Worm (Caenorhabditis elegans) whole organism, late embryonic: Measurements from ENCODE around the gene tin-9.2.

ENCODE experiments used
- C08G9.2 ChIP-seq: sonication (generic microtip); optimal IDR thresholded peaks from 2 replicates; lab custom pipeline; 2016; ENCODE audit warnings: mild to moderate bottlenecking, missing genetic modification characterization, moderate library complexity, missing compliant biosample characterization
- C38D4.7 ChIP-seq: fragments of 200-800 bp; sonication (Bioruptor generic); optimal IDR thresholded peaks from 2 replicates; lab custom pipeline; 2018; ENCODE audit warnings: mild to moderate bottlenecking, missing genetic modification characterization, moderate library complexity, missing compliant biosample characterization
- F13H6.1 ChIP-seq: sonication (generic microtip); optimal IDR thresholded peaks from 2 replicates; lab custom pipeline; 2016; ENCODE audit warnings: missing genetic modification characterization, missing compliant biosample characterization
- K02D7.2 ChIP-seq: sonication (generic microtip); optimal IDR thresholded peaks from 2 replicates; lab custom pipeline; 2017; ENCODE audit warnings: mild to moderate bottlenecking, missing genetic modification characterization, missing compliant biosample characterization
- Y22D7AL.16 ChIP-seq: sonication (generic microtip); optimal IDR thresholded peaks from 2 replicates; lab custom pipeline; 2016; ENCODE audit warnings: missing genetic modification characterization, missing compliant biosample characterization
- ahr-1 ChIP-seq: sonication (generic microtip); optimal IDR thresholded peaks from 2 replicates; lab custom pipeline; 2016; ENCODE audit warnings: missing genetic modification characterization, missing compliant biosample characterization
- ceh-14 ChIP-seq: sonication (generic microtip); optimal IDR thresholded peaks from 2 replicates; lab custom pipeline; 2016; ENCODE audit warnings: missing genotype, missing genetic modification characterization, missing compliant biosample characterization
- ceh-18 ChIP-seq: sonication (generic microtip); optimal IDR thresholded peaks from 2 replicates; lab custom pipeline; 2016; ENCODE audit warnings: missing genetic modification characterization, missing compliant biosample characterization
- ceh-2 ChIP-seq: sonication (generic microtip); optimal IDR thresholded peaks from 2 replicates; lab custom pipeline; 2016; ENCODE audit warnings: missing genotype, missing genetic modification characterization, missing compliant biosample characterization
- ceh-22 ChIP-seq: sonication (generic microtip); optimal IDR thresholded peaks from 2 replicates; lab custom pipeline; 2017; ENCODE audit warnings: missing biosample characterization, missing genetic modification characterization
- ceh-31 ChIP-seq: sonication (generic microtip); optimal IDR thresholded peaks from 2 replicates; lab custom pipeline; 2016; ENCODE audit warnings: missing genetic modification characterization, missing compliant biosample characterization
- ceh-34 ChIP-seq: sonication (generic microtip); optimal IDR thresholded peaks from 2 replicates; lab custom pipeline; 2016; ENCODE audit warnings: mild to moderate bottlenecking, missing genetic modification characterization, missing compliant biosample characterization
- ceh-48 ChIP-seq: sonication (generic microtip); optimal IDR thresholded peaks from 2 replicates; lab custom pipeline; 2016; ENCODE audit warnings: missing genetic modification characterization, inconsistent platforms, missing compliant biosample characterization
- ceh-6 ChIP-seq: fragments of 200-800 bp; sonication (Bioruptor generic); optimal IDR thresholded peaks from 2 replicates; lab custom pipeline; 2018; ENCODE audit warnings: mild to moderate bottlenecking, missing genetic modification characterization, missing compliant biosample characterization
- dmd-4 ChIP-seq: sonication (generic microtip); optimal IDR thresholded peaks from 2 replicates; lab custom pipeline; 2016; ENCODE audit warnings: borderline replicate concordance, missing genetic modification characterization, missing compliant biosample characterization
- dve-1 ChIP-seq: sonication (generic microtip); optimal IDR thresholded peaks from 2 replicates; lab custom pipeline; 2017; ENCODE audit warnings: antibody characterized with exemption, mild to moderate bottlenecking, missing genetic modification characterization, missing compliant biosample characterization
- eyg-1 ChIP-seq: sonication (generic microtip); optimal IDR thresholded peaks from 2 replicates; lab custom pipeline; 2016; ENCODE audit warnings: missing genotype, missing genetic modification characterization, missing compliant biosample characterization
- fax-1 ChIP-seq: sonication (generic microtip); optimal IDR thresholded peaks from 2 replicates; lab custom pipeline; 2016; ENCODE audit warnings: missing genotype, missing genetic modification characterization, missing compliant biosample characterization
- fkh-10 ChIP-seq: fragments of 150-350 bp; optimal IDR thresholded peaks from 2 replicates; lab custom pipeline; 2014; ENCODE audit warnings: missing biosample characterization, missing genetic modification reagents, missing genetic modification characterization
- fkh-6 ChIP-seq: sonication (generic microtip); optimal IDR thresholded peaks from 2 replicates; lab custom pipeline; 2016; ENCODE audit warnings: missing genetic modification characterization, missing compliant biosample characterization
- hlh-13 ChIP-seq: fragments of 200-800 bp; sonication (Bioruptor generic); optimal IDR thresholded peaks from 2 replicates; lab custom pipeline; 2018; ENCODE audit warnings: mild to moderate bottlenecking, missing genetic modification characterization, missing compliant biosample characterization
- hlh-6 ChIP-seq: sonication (generic microtip); optimal IDR thresholded peaks from 2 replicates; lab custom pipeline; 2016; ENCODE audit warnings: missing genotype, missing genetic modification characterization, missing compliant biosample characterization
- hlh-8 ChIP-seq: sonication (generic microtip); optimal IDR thresholded peaks from 2 replicates; lab custom pipeline; 2016; ENCODE audit warnings: missing genotype, missing genetic modification characterization, missing compliant biosample characterization
- nfya-1 ChIP-seq: sonication (generic microtip); optimal IDR thresholded peaks from 2 replicates; lab custom pipeline; 2017; ENCODE audit warnings: missing genetic modification characterization, mild to moderate bottlenecking, missing compliant biosample characterization, antibody characterized with exemption, moderate library complexity
- nhr-11 ChIP-seq: fragments of 150-350 bp; optimal IDR thresholded peaks from 2 replicates; lab custom pipeline; 2014; ENCODE audit warnings: missing biosample characterization, missing genetic modification characterization
- odd-2 ChIP-seq: sonication (generic microtip); optimal IDR thresholded peaks from 2 replicates; lab custom pipeline; 2017; ENCODE audit warnings: antibody characterized with exemption, mild to moderate bottlenecking, missing genetic modification characterization, missing compliant biosample characterization
- pag-3 ChIP-seq: sonication (generic microtip); optimal IDR thresholded peaks from 2 replicates; lab custom pipeline; 2016; ENCODE audit warnings: missing compliant biosample characterization, missing genetic modification characterization, borderline replicate concordance
- pax-1 ChIP-seq: fragments of 150-350 bp; optimal IDR thresholded peaks from 2 replicates; lab custom pipeline; 2014; ENCODE audit warnings: missing biosample characterization, missing genetic modification characterization
- pha-4 ChIP-seq: fragments of 150-350 bp; optimal IDR thresholded peaks from 2 replicates; lab custom pipeline; 2018; ENCODE audit warnings: missing biosample characterization, missing genetic modification reagents, missing genetic modification characterization
- sdc-2 ChIP-seq: sonication (generic microtip); optimal IDR thresholded peaks from 2 replicates; lab custom pipeline; 2016; ENCODE audit warnings: missing genotype, missing genetic modification characterization, missing compliant biosample characterization
- sox-2 ChIP-seq: fragments of 200-800 bp; sonication (Bioruptor generic); IDR thresholded peaks from 2 replicates; pipeline ENCODE4 v1.3.6; 2022; ENCODE audit warnings: missing genetic modification reagents, missing genetic modification characterization, missing compliant biosample characterization
- tbx-2 ChIP-seq: sonication (generic microtip); optimal IDR thresholded peaks from 2 replicates; lab custom pipeline; 2016; ENCODE audit warnings: missing genetic modification characterization, missing compliant biosample characterization
- tbx-7 ChIP-seq: sonication (generic microtip); optimal IDR thresholded peaks from 2 replicates; lab custom pipeline; 2016; ENCODE audit warnings: missing genotype, missing genetic modification characterization, missing compliant biosample characterization
- unc-42 ChIP-seq: sonication (generic microtip); optimal IDR thresholded peaks from 2 replicates; lab custom pipeline; 2016; ENCODE audit warnings: missing genotype, missing genetic modification characterization, missing compliant biosample characterization
- unc-86 ChIP-seq: sonication (generic microtip); optimal IDR thresholded peaks from 2 replicates; lab custom pipeline; 2016; ENCODE audit warnings: missing genetic modification characterization, missing compliant biosample characterization
- ztf-16 ChIP-seq: sonication (generic microtip); optimal IDR thresholded peaks from 2 replicates; lab custom pipeline; 2017; ENCODE audit warnings: missing genetic modification characterization, missing compliant biosample characterization

Gene tin-9.2

DNA sequence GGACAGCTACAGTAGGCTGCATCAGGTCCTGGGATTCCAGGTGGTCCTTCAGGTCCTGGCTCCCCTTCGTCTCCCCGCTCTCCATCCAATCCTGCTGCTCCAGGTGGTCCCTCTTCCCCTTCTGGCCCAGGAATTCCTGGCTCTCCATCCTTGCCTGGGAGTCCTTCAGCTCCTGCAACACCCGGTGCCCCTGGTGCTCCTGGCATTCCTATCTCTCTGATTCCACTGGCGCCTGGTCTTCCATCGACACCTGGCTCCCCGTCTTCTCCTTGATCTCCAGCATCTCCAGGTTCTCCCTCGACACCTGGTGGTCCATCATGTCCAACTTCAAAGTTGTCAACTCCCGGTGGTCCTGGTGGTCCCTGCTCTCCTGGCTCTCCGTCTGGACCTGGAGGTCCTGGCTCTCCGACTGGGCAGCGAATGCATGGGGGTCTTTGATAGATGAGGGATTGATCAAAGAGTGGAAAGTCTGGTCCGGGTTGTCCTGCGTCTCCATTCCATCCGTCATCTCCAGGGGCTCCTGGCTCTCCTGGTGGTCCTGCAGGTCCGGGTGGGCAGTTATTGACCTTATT, 9.0 kb upstream of the tin-9.2 start:
- TF ChIP-seq C08G9.2 = peak; percentile 35
- TF ChIP-seq hlh-6 = peak; percentile 21
- TF ChIP-seq unc-86 = no peak

DNA sequence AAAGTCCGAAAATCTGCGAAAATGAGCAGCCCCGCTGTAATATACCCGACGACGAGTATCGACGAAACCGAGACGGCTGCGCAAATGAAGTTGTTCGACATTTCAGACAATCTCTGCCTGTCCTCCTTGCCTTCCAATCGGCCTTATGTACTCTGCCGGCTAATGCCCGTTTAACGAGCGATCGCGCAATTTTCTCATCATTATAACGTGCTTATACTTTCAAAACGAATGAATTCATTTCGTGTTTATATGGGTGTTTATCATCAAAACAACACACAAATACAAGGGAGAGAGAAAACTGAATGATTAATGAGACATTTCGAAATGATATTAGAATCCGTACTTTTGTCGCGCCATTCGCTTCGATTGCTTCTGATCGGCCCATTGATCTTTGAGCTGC, 7.8 kb upstream of the tin-9.2 start, which contains the start of gene col-132:
Gene col-132 (minus strand): TSS at position 101 of the 400 bp plus-strand sequence.
- TF ChIP-seq fkh-10 (GFP tag; lab: Kevin White, UChicago) = no peak
- TF ChIP-seq ztf-16 (tag; lab: Kevin White, UChicago) = no peak
- TF ChIP-seq C38D4.7 (GFP tag; lab: Kevin White, UChicago) = no peak
- TF ChIP-seq Y22D7AL.16 (tag; lab: Kevin White, UChicago) = no peak
- no peak for TF ChIP-seq C08G9.2
- TF ChIP-seq ahr-1 = no peak
- no peak for TF ChIP-seq nhr-11 (tag; lab: Kevin White, UChicago)
- no peak for TF ChIP-seq pag-3 (tag; lab: Kevin White, UChicago)
- TF ChIP-seq ceh-34 (tag; lab: Kevin White, UChicago) = no peak
- no peak for TF ChIP-seq unc-42 (tag; lab: Kevin White, UChicago)

DNA sequence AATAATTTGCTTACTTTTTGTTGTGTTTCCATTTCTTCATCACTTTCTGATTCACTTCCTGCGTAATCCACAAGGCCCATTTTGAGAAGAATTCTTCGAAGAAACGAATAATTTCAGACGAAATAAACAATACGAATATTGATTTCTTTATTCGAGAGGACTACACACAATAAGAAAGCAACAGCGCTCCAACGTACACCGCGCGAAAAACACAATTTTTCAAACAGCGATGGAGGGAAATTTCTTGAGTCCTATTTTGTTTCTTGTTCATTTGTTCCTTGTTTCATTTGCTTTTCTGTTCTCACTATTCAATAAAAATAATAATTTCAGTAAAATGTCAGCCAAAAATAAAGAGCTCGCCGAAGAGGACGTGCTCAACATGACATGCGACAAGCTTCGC, 5.1 kb upstream of the tin-9.2 start, which contains the start of the genes prcc-1 and C39E9.12:
Gene prcc-1 (minus strand): TSS at position 119 of the 400 bp plus-strand sequence.
Gene C39E9.12 (plus strand): TSS at position 331 of the 400 bp plus-strand sequence.
- TF ChIP-seq ahr-1 (no peak), ceh-31 (tag; lab: Kevin White, UChicago) (peak; percentile 33), pag-3 (tag; lab: Kevin White, UChicago) (no peak), nfya-1 (peak; percentile 61), fax-1 (tag; lab: Kevin White, UChicago) (peak; percentile 22), ceh-22 (tag; lab: Kevin White, UChicago) (no peak), ceh-18 (tag; lab: Kevin White, UChicago) (peak; percentile 1), sdc-2 (tag; lab: Kevin White, UChicago) (no peak), tbx-7 (tag; lab: Kevin White, UChicago) (no peak), ceh-48 (peak; percentile 65), tbx-2 (tag; lab: Kevin White, UChicago) (no peak), C38D4.7 (GFP tag; lab: Kevin White, UChicago) (no peak), ceh-2 (tag; lab: Kevin White, UChicago) (no peak), unc-42 (tag; lab: Kevin White, UChicago) (peak; percentile 43)
- TF ChIP-seq, all 69 proteins: peak for 6

DNA sequence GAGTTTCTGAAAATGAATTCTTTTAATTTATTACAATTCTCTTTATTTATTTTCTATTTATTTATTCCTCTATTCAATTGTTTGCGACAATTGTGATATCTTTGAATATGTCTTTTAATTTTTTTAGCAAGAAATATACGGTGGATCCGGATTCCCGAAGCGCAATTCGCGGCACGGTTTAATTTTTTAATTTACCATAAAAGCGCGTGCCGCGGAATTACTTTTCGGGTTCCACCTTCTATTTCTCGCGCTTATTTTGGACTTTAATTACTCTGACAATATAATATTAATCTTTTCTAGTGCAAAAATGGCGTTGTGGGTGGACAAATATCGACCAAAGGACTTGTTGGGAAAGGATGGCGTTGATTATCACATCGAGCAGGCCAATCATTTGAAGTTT, 3.3 kb upstream of the tin-9.2 start, which contains the start of gene rfc-3:
Gene rfc-3 (plus strand): TSS at position 301 of the 400 bp plus-strand sequence.
- TF ChIP-seq ztf-16 (tag; lab: Kevin White, UChicago) (no peak), eyg-1 (tag; lab: Kevin White, UChicago) (no peak), odd-2 (tag; lab: Kevin White, UChicago) (no peak), K02D7.2 (tag; lab: Kevin White, UChicago) (no peak), ceh-2 (tag; lab: Kevin White, UChicago) (no peak), C38D4.7 (GFP tag; lab: Kevin White, UChicago) (no peak), hlh-6 (no peak), dmd-4 (tag; lab: Kevin White, UChicago) (no peak), ceh-14 (tag; lab: Kevin White, UChicago) (no peak), pha-4 (tag; lab: Kevin White, UChicago) (no peak), sox-2 (GFP tag; lab: Robert Waterston, UW) (no peak), nhr-11 (tag; lab: Kevin White, UChicago) (no peak), ceh-6 (GFP tag; lab: Kevin White, UChicago) (no peak), ceh-34 (tag; lab: Kevin White, UChicago) (no peak), hlh-8 (tag; lab: Kevin White, UChicago) (no peak)

DNA sequence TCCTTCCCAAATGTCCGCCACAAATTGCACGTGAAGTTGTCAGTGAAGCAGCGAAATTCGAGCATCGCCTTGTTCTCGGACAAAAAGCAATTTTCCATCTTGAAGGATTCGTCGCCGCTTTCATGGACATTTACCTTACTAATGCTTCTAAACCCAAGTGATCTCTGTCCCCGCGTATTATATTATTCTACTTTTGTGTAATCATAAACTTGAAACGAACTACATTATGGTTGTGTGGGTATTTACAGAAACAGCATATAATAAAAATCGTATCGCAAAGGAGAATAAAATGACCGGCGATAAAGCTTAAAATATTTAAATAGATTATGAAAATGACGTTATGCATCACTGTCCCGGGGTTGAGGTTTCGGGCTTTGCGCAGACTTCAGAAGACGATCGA, 2.0 kb upstream of the tin-9.2 start:
- TF ChIP-seq Y22D7AL.16 (tag; lab: Kevin White, UChicago) (no peak), dve-1 (no peak), fkh-10 (GFP tag; lab: Kevin White, UChicago) (no peak), dmd-4 (tag; lab: Kevin White, UChicago) (no peak), F13H6.1 (tag; lab: Kevin White, UChicago) (no peak), fkh-6 (tag; lab: Kevin White, UChicago) (no peak), ceh-31 (tag; lab: Kevin White, UChicago) (no peak), pax-1 (tag; lab: Kevin White, UChicago) (no peak), tbx-2 (tag; lab: Kevin White, UChicago) (no peak), pha-4 (tag; lab: Kevin White, UChicago) (no peak), hlh-13 (no peak), tbx-7 (tag; lab: Kevin White, UChicago) (no peak)
- TF ChIP-seq, all 69 proteins: peak for 0
